Comparison of ENCODE assay signal across 1 fruit fly cellular context in the genomic region with DNA sequence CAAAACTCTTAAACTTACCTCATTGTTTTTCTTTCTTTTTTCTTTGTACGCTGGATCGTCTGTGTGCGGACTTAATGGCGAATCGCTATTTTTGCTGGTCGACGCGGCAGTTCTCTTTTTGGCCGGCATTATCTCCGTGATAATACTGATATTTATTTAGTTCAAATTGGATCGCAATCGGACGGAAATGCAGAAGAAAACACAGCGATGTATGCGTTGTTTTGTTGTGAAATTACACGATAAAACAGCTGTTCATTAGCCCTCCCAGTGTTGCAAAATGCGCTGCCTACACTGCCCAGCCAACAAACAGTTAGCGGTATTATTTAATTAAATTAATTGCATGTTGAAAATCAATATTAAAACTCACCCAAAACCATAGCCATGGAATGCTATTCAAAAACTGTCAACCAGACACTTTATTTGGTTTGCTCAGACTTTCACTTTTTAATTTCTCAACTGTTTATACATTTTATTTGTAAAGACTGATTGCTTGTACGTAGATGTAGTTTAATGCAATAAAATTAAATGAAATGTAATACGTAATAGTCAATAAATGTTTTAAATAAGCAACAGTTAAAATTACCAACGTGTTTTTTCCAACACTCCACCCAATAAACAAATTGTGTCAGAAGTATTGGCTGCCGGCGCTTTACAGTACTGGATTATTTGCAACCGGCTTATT.
A peak's percentile ranks its signal among the peaks of the same experiment; 100 is the strongest.
TF ChIP-seq lines count a peak whose summit lies in the region.

A gene (minus strand): TSS at position 205 of the 682 bp plus-strand sequence.
A gene (plus strand): TSS at position 431 of the 682 bp plus-strand sequence.

TF ChIP-seq in whole organism, embryonic, 481 proteins besides CTCF, POLR2A, EP300 and RAD21 (continued from another document):
- TF ChIP-seq CG6765 (GFP tag; optimal IDR thresholded peaks at IDR 0.05; lab: Kevin White, UChicago) (peak; percentile 88), wek (GFP tag; optimal IDR thresholded peaks at IDR 0.05; lab: Kevin White, UChicago) (peak; percentile 70), ham (GFP tag; IDR thresholded peaks at IDR 0.05; lab: Robert Waterston, UW) (no peak), CG9215 (GFP tag; IDR thresholded peaks at IDR 0.05; lab: Robert Waterston, UW) (peak; percentile 86), CG3163 (GFP tag; optimal IDR thresholded peaks at IDR 0.05; lab: Kevin White, UChicago) (peak; percentile 80), bowl (GFP tag; IDR thresholded peaks at IDR 0.05; lab: Robert Waterston, UW) (no peak), CG7271 (tag; optimal IDR thresholded peaks at IDR 0.05; lab: Kevin White, UChicago) (peak; percentile 55), unpg (GFP tag; optimal IDR thresholded peaks at IDR 0.05; lab: Kevin White, UChicago) (peak; percentile 93), Mes4 (GFP tag; optimal IDR thresholded peaks at IDR 0.05; lab: Kevin White, UChicago) (peak; percentile 90), CG6689 (GFP tag; IDR thresholded peaks at IDR 0.05; lab: Robert Waterston, UW) (peak; percentile 91), Jarid2 (GFP tag; optimal IDR thresholded peaks at IDR 0.05; lab: Kevin White, UChicago) (peak; percentile 76), Fer2 (tag; optimal IDR thresholded peaks at IDR 0.05; lab: Kevin White, UChicago) (peak; percentile 80), tup (GFP tag; optimal IDR thresholded peaks at IDR 0.05; lab: Kevin White, UChicago) (peak; percentile 92), odd (GFP tag; optimal IDR thresholded peaks at IDR 0.05; lab: Kevin White, UChicago) (peak; percentile 85), wor (GFP tag; IDR thresholded peaks at IDR 0.05; lab: Robert Waterston, UW) (peak; percentile 73), MTF-1 (GFP tag; optimal IDR thresholded peaks at IDR 0.05; lab: Kevin White, UChicago; ENCODE audit: borderline replicate concordance) (peak; percentile 66), Xbp1 (GFP tag; optimal IDR thresholded peaks at IDR 0.05; lab: Kevin White, UChicago) (peak; percentile 96), CG11085 (GFP tag; IDR thresholded peaks at IDR 0.05; lab: Robert Waterston, UW) (peak; percentile 68; the same call in 1 of the 2 replicates), TFAM (GFP tag; optimal IDR thresholded peaks at IDR 0.05; lab: Kevin White, UChicago) (peak; percentile 62), CG6654 (GFP tag; optimal IDR thresholded peaks at IDR 0.05; lab: Kevin White, UChicago) (peak; percentile 76), HLHmδ (GFP tag; optimal IDR thresholded peaks at IDR 0.05; lab: Kevin White, UChicago) (no peak), dati (GFP tag; IDR thresholded peaks at IDR 0.05; lab: Robert Waterston, UW) (no peak), CG8765 (GFP tag; IDR thresholded peaks at IDR 0.05; lab: Robert Waterston, UW) (peak; percentile 67), eve (GFP tag; optimal IDR thresholded peaks at IDR 0.05; lab: Kevin White, UChicago) (no peak), sima (GFP tag; optimal IDR thresholded peaks at IDR 0.05; lab: Kevin White, UChicago) (peak; percentile 41), CG14667 (GFP tag; IDR thresholded peaks at IDR 0.05; lab: Robert Waterston, UW) (peak; percentile 66), slp2 (GFP tag; optimal IDR thresholded peaks at IDR 0.05; lab: Kevin White, UChicago) (peak; percentile 95), CG13424 (tag; optimal IDR thresholded peaks at IDR 0.05; lab: Kevin White, UChicago) (peak; percentile 90)
